Worm (Caenorhabditis elegans) whole organism, L4 larva: ENCODE measurements around the gene clec-187.

Experiments used
- D1046.2 ChIP-seq: fragments of 200-800 bp; sonication (Bioruptor generic); IDR thresholded peaks from 2 replicates; pipeline ENCODE4 v1.3.6; 2022; ENCODE audit warnings: missing genetic modification characterization, missing compliant biosample characterization
- F26F4.8 ChIP-seq: fragments of 200-800 bp; sonication (Bioruptor generic); conservative IDR thresholded peaks from 2 replicates; pipeline ENCODE4 v1.3.6; 2022; ENCODE audit warnings: missing genetic modification characterization, missing compliant biosample characterization
- T20F7.1 ChIP-seq: fragments of 200-800 bp; sonication (Bioruptor generic); optimal IDR thresholded peaks from 2 replicates; lab custom pipeline; 2018; ENCODE audit warnings: mild to moderate bottlenecking, missing genetic modification characterization, missing compliant biosample characterization
- T26A8.4 ChIP-seq: fragments of 200-800 bp; sonication (Bioruptor generic); IDR thresholded peaks from 2 replicates; pipeline ENCODE4 v1.3.6; 2022; ENCODE audit warnings: missing genetic modification characterization, missing compliant biosample characterization
- Y5F2A.4 ChIP-seq: fragments of 200-800 bp; sonication (Bioruptor generic); optimal IDR thresholded peaks from 2 replicates; lab custom pipeline; 2018; ENCODE audit warnings: mild to moderate bottlenecking, missing genetic modification characterization, missing compliant biosample characterization
- ZK337.2 ChIP-seq: fragments of 200-800 bp; sonication (Bioruptor generic); IDR thresholded peaks from 2 replicates; pipeline ENCODE4 v1.3.6; 2022; ENCODE audit warnings: missing genetic modification reagents, missing genetic modification characterization, missing compliant biosample characterization
- aha-1 ChIP-seq: fragments of 150-350 bp; peaks from one replicate; lab custom pipeline; 2014; ENCODE audit warnings: missing biosample characterization, missing genetic modification characterization
- ceh-20 ChIP-seq: fragments of 200-800 bp; sonication (Bioruptor generic); IDR thresholded peaks from 2 replicates; pipeline ENCODE4 v1.3.6; 2022; ENCODE audit warnings: missing genetic modification reagents, missing genetic modification characterization, missing compliant biosample characterization
- ceh-44 ChIP-seq: fragments of 200-800 bp; sonication (Bioruptor generic); IDR thresholded peaks from 2 replicates; pipeline ENCODE4 v1.3.6; 2022; ENCODE audit warnings: missing genetic modification reagents, missing genetic modification characterization, missing compliant biosample characterization
- cey-2 ChIP-seq: sonication (generic microtip); optimal IDR thresholded peaks from 3 replicates; lab custom pipeline; 2017; ENCODE audit warnings: missing genetic modification characterization, mild to moderate bottlenecking, missing compliant biosample characterization, antibody characterized with exemption, borderline replicate concordance; ENCODE audit not compliant: insufficient read depth
- daf-12 ChIP-seq: fragments of 150-350 bp; optimal IDR thresholded peaks from 2 replicates; lab custom pipeline; 2014; ENCODE audit warnings: missing biosample characterization, missing genetic modification reagents, missing genetic modification characterization
- daf-16 ChIP-seq, 3 experiments: sonication (generic microtip); optimal IDR thresholded peaks; 2 replicates each; lab custom pipeline; 2016 to 2017; ENCODE audit warnings: missing genetic modification characterization in 3 of 3, missing genetic modification reagents in 3 of 3, mild to moderate bottlenecking in 2 of 3, missing compliant biosample characterization in 2 of 3, missing biosample characterization in 1 of 3, moderate library complexity in 1 of 3
- daf-8 ChIP-seq: fragments of 200-800 bp; sonication (Bioruptor generic); IDR thresholded peaks from 2 replicates; pipeline ENCODE4 v1.3.6; 2022; ENCODE audit warnings: missing genetic modification characterization, missing compliant biosample characterization
- dmd-9 ChIP-seq: fragments of 200-800 bp; sonication (Bioruptor generic); IDR thresholded peaks from 2 replicates; pipeline ENCODE4 v1.3.6; 2022; ENCODE audit warnings: missing genetic modification reagents, missing genetic modification characterization, missing compliant biosample characterization
- dve-1 ChIP-seq: sonication (generic microtip); optimal IDR thresholded peaks from 2 replicates; lab custom pipeline; 2017; ENCODE audit warnings: antibody characterized with exemption, mild to moderate bottlenecking, missing genetic modification characterization, missing compliant biosample characterization; ENCODE audit not compliant: insufficient read depth
- fkh-10 ChIP-seq: fragments of 150-350 bp; optimal IDR thresholded peaks from 2 replicates; lab custom pipeline; 2014; ENCODE audit warnings: missing biosample characterization, missing genetic modification reagents, missing genetic modification characterization
- hlh-11 ChIP-seq: fragments of 200-800 bp; sonication (Bioruptor generic); optimal IDR thresholded peaks from 2 replicates; lab custom pipeline; 2018; ENCODE audit warnings: mild to moderate bottlenecking, missing genetic modification characterization, missing compliant biosample characterization
- hlh-30 ChIP-seq: sonication (generic microtip); optimal IDR thresholded peaks from 2 replicates; lab custom pipeline; 2017; ENCODE audit warnings: antibody characterized with exemption, mild to moderate bottlenecking, missing genetic modification characterization, missing compliant biosample characterization; ENCODE audit not compliant: insufficient read depth
- jun-1 ChIP-seq: fragments of 150-350 bp; optimal IDR thresholded peaks from 2 replicates; lab custom pipeline; 2014; ENCODE audit warnings: missing biosample characterization, missing genetic modification reagents, missing genetic modification characterization
- lim-7 ChIP-seq: fragments of 200-800 bp; sonication (Bioruptor generic); IDR thresholded peaks from 2 replicates; pipeline ENCODE4 v1.3.6; 2022; ENCODE audit warnings: missing genetic modification characterization, missing compliant biosample characterization
- lin-13 ChIP-seq: fragments of 150-350 bp; optimal IDR thresholded peaks from 2 replicates; lab custom pipeline; 2014; ENCODE audit warnings: missing biosample characterization, missing genetic modification reagents, missing genetic modification characterization
- lin-39 ChIP-seq: fragments of 150-350 bp; optimal IDR thresholded peaks from 2 replicates; lab custom pipeline; 2014; ENCODE audit warnings: missing biosample characterization, missing genetic modification reagents, missing genetic modification characterization
- lsy-2 ChIP-seq, 2 experiments: fragments of 150-350 bp in 1 of 2; sonication (generic microtip) in 1 of 2; optimal IDR thresholded peaks; 2 replicates each; lab custom pipeline; 2014 to 2017; ENCODE audit warnings: missing biosample characterization in 2 of 2, missing genetic modification characterization in 2 of 2
- madf-9 ChIP-seq: fragments of 200-800 bp; sonication (Bioruptor generic); conservative IDR thresholded peaks from 2 replicates; pipeline ENCODE4 v1.3.6; 2022; ENCODE audit warnings: missing genetic modification reagents, missing genetic modification characterization, missing compliant biosample characterization
- mdt-29 ChIP-seq: fragments of 200-800 bp; sonication (Bioruptor generic); IDR thresholded peaks from 2 replicates; pipeline ENCODE4 v1.3.6; 2022; ENCODE audit warnings: missing genetic modification reagents, missing genetic modification characterization, missing compliant biosample characterization
- mes-2 ChIP-seq: sonication (generic microtip); optimal IDR thresholded peaks from 2 replicates; lab custom pipeline; 2016; ENCODE audit warnings: missing genotype, mild to moderate bottlenecking, missing genetic modification characterization, missing compliant biosample characterization; ENCODE audit not compliant: poor library complexity, severe bottlenecking
- mxl-2 ChIP-seq: fragments of 200-800 bp; sonication (Bioruptor generic); conservative IDR thresholded peaks from 2 replicates; pipeline ENCODE4 v1.3.6; 2022; ENCODE audit warnings: missing genetic modification reagents, missing genetic modification characterization, missing compliant biosample characterization
- nhr-10 ChIP-seq: fragments of 150-350 bp; optimal IDR thresholded peaks from 2 replicates; lab custom pipeline; 2014; ENCODE audit warnings: missing biosample characterization, missing genetic modification characterization
- nhr-102 ChIP-seq: sonication (generic microtip); optimal IDR thresholded peaks from 2 replicates; lab custom pipeline; 2016; ENCODE audit warnings: mild to moderate bottlenecking, missing genetic modification characterization, moderate library complexity, missing compliant biosample characterization
- nhr-11 ChIP-seq: fragments of 150-350 bp; optimal IDR thresholded peaks from 2 replicates; lab custom pipeline; 2014; ENCODE audit warnings: missing biosample characterization, missing genetic modification characterization
- nhr-111 ChIP-seq: fragments of 200-800 bp; sonication (Bioruptor generic); optimal IDR thresholded peaks from 2 replicates; lab custom pipeline; 2018; ENCODE audit warnings: mild to moderate bottlenecking, missing genetic modification characterization, missing compliant biosample characterization
- nhr-28 ChIP-seq: fragments of 150-350 bp; optimal IDR thresholded peaks from 2 replicates; lab custom pipeline; 2014; ENCODE audit warnings: missing biosample characterization, missing genetic modification characterization
- nhr-41 ChIP-seq: fragments of 200-800 bp; sonication (Bioruptor generic); IDR thresholded peaks from 2 replicates; pipeline ENCODE4 v1.3.6; 2022; ENCODE audit warnings: missing genetic modification reagents, missing genetic modification characterization, missing compliant biosample characterization
- nhr-42 ChIP-seq: fragments of 200-800 bp; sonication (Bioruptor generic); IDR thresholded peaks from 2 replicates; pipeline ENCODE4 v1.3.6; 2022; ENCODE audit warnings: missing genetic modification characterization, missing compliant biosample characterization
- nhr-48 ChIP-seq: sonication (generic microtip); optimal IDR thresholded peaks from 2 replicates; lab custom pipeline; 2016; ENCODE audit warnings: mild to moderate bottlenecking, missing genetic modification characterization, missing compliant biosample characterization
- nhr-6 ChIP-seq: fragments of 150-350 bp; optimal IDR thresholded peaks from 2 replicates; lab custom pipeline; 2014; ENCODE audit warnings: missing biosample characterization, missing genetic modification characterization
- php-3 ChIP-seq: fragments of 200-800 bp; sonication (Bioruptor generic); IDR thresholded peaks from 2 replicates; pipeline ENCODE4 v1.3.6; 2022; ENCODE audit warnings: missing genetic modification reagents, missing genetic modification characterization, missing compliant biosample characterization
- pqm-1 ChIP-seq: sonication (generic microtip); optimal IDR thresholded peaks from 2 replicates; lab custom pipeline; 2017; ENCODE audit warnings: missing biosample characterization, missing genetic modification characterization
- saeg-2 ChIP-seq: fragments of 200-800 bp; sonication (Bioruptor generic); IDR thresholded peaks from 2 replicates; pipeline ENCODE4 v1.3.6; 2022; ENCODE audit warnings: missing genetic modification reagents, missing genetic modification characterization, missing compliant biosample characterization
- skn-1 ChIP-seq: fragments of 150-350 bp; optimal IDR thresholded peaks from 2 replicates; lab custom pipeline; 2014; ENCODE audit warnings: missing biosample characterization, missing genetic modification characterization
- tra-1 ChIP-seq: fragments of 200-800 bp; sonication (Bioruptor generic); IDR thresholded peaks from 2 replicates; pipeline ENCODE4 v1.3.6; 2022; ENCODE audit warnings: missing genetic modification reagents, missing genetic modification characterization, missing compliant biosample characterization
- unc-39 ChIP-seq: sonication (generic microtip); optimal IDR thresholded peaks from 2 replicates; lab custom pipeline; 2017; ENCODE audit warnings: missing biosample characterization, missing genetic modification characterization
- vab-7 ChIP-seq: fragments of 200-800 bp; sonication (Bioruptor generic); IDR thresholded peaks from 2 replicates; pipeline ENCODE4 v1.3.6; 2022; ENCODE audit warnings: missing genetic modification reagents, missing genetic modification characterization, missing compliant biosample characterization
- zag-1 ChIP-seq: fragments of 150-350 bp; optimal IDR thresholded peaks from 2 replicates; lab custom pipeline; 2014; ENCODE audit warnings: missing biosample characterization, missing genetic modification characterization
- zfp-2 ChIP-seq: sonication (generic microtip); optimal IDR thresholded peaks from 2 replicates; lab custom pipeline; 2016; ENCODE audit warnings: mild to moderate bottlenecking, missing genetic modification characterization, missing compliant biosample characterization
- zfp-3 ChIP-seq: fragments of 200-800 bp; sonication (Bioruptor generic); conservative IDR thresholded peaks from 2 replicates; pipeline ENCODE4 v1.3.6; 2022; ENCODE audit warnings: missing genetic modification reagents, missing genetic modification characterization, missing compliant biosample characterization
- ztf-11 ChIP-seq: fragments of 150-350 bp; optimal IDR thresholded peaks from 2 replicates; lab custom pipeline; 2014; ENCODE audit warnings: missing biosample characterization, missing genetic modification characterization

The clec-187 gene

ce11 chrIV:12834417-12834731 is 36.9 kb downstream of the clec-187 start (continued):
- TF ChIP-seq dmd-9 (GFP tag; lab: Robert Waterston, UW) (no peak), daf-12 (no peak), daf-8 (no peak), daf-16 (GFP tag; optimal IDR thresholded peaks at IDR 0.05; lab: Kevin White, UChicago) (no peak), daf-16 (tag; optimal IDR thresholded peaks at IDR 0.05; lab: Kevin White, UChicago) (no peak), mes-2 (tag; lab: Kevin White, UChicago) (peak; percentile 56), nhr-111 (GFP tag; lab: Kevin White, UChicago) (no peak), nhr-28 (tag; lab: Kevin White, UChicago) (no peak), mxl-2 (no peak), T20F7.1 (GFP tag; lab: Kevin White, UChicago) (no peak), madf-9 (GFP tag; lab: Robert Waterston, UW) (0 out of 2 replicates have a peak, but pooled peaks have one; percentile 46), ZK337.2 (GFP tag; lab: Robert Waterston, UW) (no peak), lsy-2 (tag; optimal IDR thresholded peaks at IDR 0.05; lab: Kevin White, UChicago) (peak in 1 of 2 experiments; percentile 6), fkh-10 (GFP tag; lab: Kevin White, UChicago) (no peak), jun-1 (tag; lab: Kevin White, UChicago) (peak; percentile 15), zfp-3 (GFP tag; lab: Robert Waterston, UW) (no peak)

DNA sequence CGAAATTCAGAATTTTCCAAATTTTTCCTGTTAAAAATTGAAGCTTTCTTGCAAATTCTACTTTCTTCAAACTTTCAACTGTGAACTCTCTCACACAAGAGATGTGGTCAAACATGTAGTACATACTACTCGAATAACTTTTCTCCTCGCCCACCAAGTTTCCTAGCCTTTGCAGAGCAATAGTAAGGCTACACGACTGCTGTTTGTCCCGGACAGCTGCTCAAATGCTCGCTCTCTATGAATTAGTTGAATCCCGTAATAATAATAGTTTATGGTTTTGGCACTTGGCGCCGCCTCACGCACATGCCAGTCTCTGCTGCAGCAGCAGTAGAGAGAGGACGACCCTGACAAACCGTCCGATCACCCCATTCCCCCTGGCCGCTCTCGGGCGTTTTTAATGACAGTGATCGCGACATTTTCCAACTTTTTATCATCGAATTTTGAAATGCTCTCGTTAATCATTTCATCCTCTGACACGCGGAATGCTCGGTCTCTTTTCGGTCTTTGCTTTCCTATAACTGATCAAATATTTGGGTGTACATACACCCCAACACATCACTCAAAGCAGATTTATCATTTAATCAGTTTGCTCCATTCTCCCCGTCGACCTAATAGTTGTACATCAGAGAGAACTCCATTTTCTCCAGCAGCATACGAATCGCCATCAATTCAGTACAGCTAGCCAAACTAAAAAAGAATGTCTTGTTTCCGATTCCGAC is 37.4 kb downstream of the clec-187 start:
- no peak for TF ChIP-seq nhr-10 (tag; lab: Kevin White, UChicago)
- TF ChIP-seq T20F7.1 (GFP tag; lab: Kevin White, UChicago), result peak; percentile 8
- TF ChIP-seq unc-39 (tag; lab: Kevin White, UChicago), result no peak
- peak; percentile 70 for TF ChIP-seq nhr-48 (tag; lab: Kevin White, UChicago)
- peak; percentile 34; the same call in 1 of the 2 replicates for TF ChIP-seq ceh-20 (GFP tag; lab: Robert Waterston, UW)
- TF ChIP-seq nhr-42 (GFP tag; lab: Robert Waterston, UW), result no peak
- no peak for TF ChIP-seq Y5F2A.4 (GFP tag; lab: Kevin White, UChicago)
- TF ChIP-seq mdt-29 (GFP tag; lab: Robert Waterston, UW), result peak; percentile 16; the same call in 1 of the 2 replicates
- TF ChIP-seq nhr-41 (GFP tag; lab: Robert Waterston, UW), result peak; percentile 66; the same call in 1 of the 2 replicates
- TF ChIP-seq ceh-44 (GFP tag; lab: Robert Waterston, UW), result no peak
- TF ChIP-seq lin-13 (GFP tag; lab: Kevin White, UChicago), result no peak
- no peak for TF ChIP-seq daf-16 (GFP tag; optimal IDR thresholded peaks at IDR 0.05; lab: Kevin White, UChicago)
- peak; percentile 27 for TF ChIP-seq daf-16 (tag; optimal IDR thresholded peaks at IDR 0.05; lab: Kevin White, UChicago)
- TF ChIP-seq hlh-30, result peak; percentile 28
- TF ChIP-seq tra-1 (GFP tag; lab: Robert Waterston, UW), result peak; percentile 87; the same call in 1 of the 2 replicates
- TF ChIP-seq lin-39 (tag; lab: Kevin White, UChicago), result no peak
- no peak for TF ChIP-seq saeg-2 (GFP tag; lab: Robert Waterston, UW)
- no peak for TF ChIP-seq skn-1 (tag; lab: Kevin White, UChicago)
- no peak for TF ChIP-seq zag-1 (tag; lab: Kevin White, UChicago)
- no peak for TF ChIP-seq nhr-111 (GFP tag; lab: Kevin White, UChicago)
- TF ChIP-seq dmd-9 (GFP tag; lab: Robert Waterston, UW), result no peak
- no peak for TF ChIP-seq daf-12
- no peak for TF ChIP-seq zfp-2
- no peak for TF ChIP-seq nhr-6 (tag; lab: Kevin White, UChicago)
- TF ChIP-seq cey-2 (tag; lab: Kevin White, UChicago), result no peak
- no peak for TF ChIP-seq D1046.2 (GFP tag; lab: Robert Waterston, UW)
- TF ChIP-seq nhr-28 (tag; lab: Kevin White, UChicago), result peak; percentile 4
- peak; percentile 24 for TF ChIP-seq mes-2 (tag; lab: Kevin White, UChicago)
- TF ChIP-seq lim-7 (GFP tag; lab: Robert Waterston, UW), result no peak
- peak; percentile 79 for TF ChIP-seq hlh-11
- peak; percentile 41 for TF ChIP-seq nhr-11
- peak; percentile 56 for TF ChIP-seq aha-1 (tag; lab: Kevin White, UChicago)
- TF ChIP-seq pqm-1 (tag; lab: Kevin White, UChicago), result peak; percentile 52
- no peak for TF ChIP-seq F26F4.8 (GFP tag; lab: Robert Waterston, UW)
- no peak for TF ChIP-seq nhr-102 (tag; lab: Kevin White, UChicago)
- no peak for TF ChIP-seq T26A8.4 (GFP tag; lab: Robert Waterston, UW)
- peak; percentile 45 for TF ChIP-seq dve-1 (tag; lab: Kevin White, UChicago)
- no peak for TF ChIP-seq ztf-11 (tag; lab: Kevin White, UChicago)
- TF ChIP-seq vab-7, result no peak
- TF ChIP-seq php-3 (GFP tag; lab: Robert Waterston, UW), result peak; percentile 83
